Fruit fly (Drosophila melanogaster) whole organism, wandering third instar larva: ENCODE measurements around the gene Hou.

ENCODE experiments used
- CG32264 ChIP-seq: fragments of 200-800 bp; sonication (Bioruptor generic); optimal IDR thresholded peaks from 2 replicates; lab custom pipeline; 2016; ENCODE audit warnings: missing biosample characterization, missing genetic modification characterization
- Hnf4 ChIP-seq: fragments of 200-800 bp; sonication (Bioruptor generic); optimal IDR thresholded peaks from 2 replicates; lab custom pipeline; 2016; ENCODE audit warnings: missing biosample characterization, mild to moderate bottlenecking, missing genetic modification characterization
- Hr78 ChIP-seq: fragments of >200 bp; optimal IDR thresholded peaks from 2 replicates; lab custom pipeline; 2017; ENCODE audit warnings: missing biosample characterization, missing genetic modification characterization
- Myc ChIP-seq: fragments of >200 bp; optimal IDR thresholded peaks from 2 replicates; lab custom pipeline; 2017
- Vsx2 ChIP-seq: fragments of 200-300, 225-300 bp; sonication (Bioruptor generic); optimal IDR thresholded peaks from 2 replicates; lab custom pipeline; 2018; ENCODE audit warnings: missing biosample characterization, missing genetic modification characterization; ENCODE audit not compliant: partially characterized antibody
- brk ChIP-seq: fragments of 200-800 bp; sonication (Bioruptor generic); optimal IDR thresholded peaks from 2 replicates; lab custom pipeline; 2016; ENCODE audit warnings: missing biosample characterization, mild to moderate bottlenecking, missing genetic modification characterization
- dl ChIP-seq, 2 experiments: fragments of 175-275, 200-275 bp in 1 of 2; fragments of 200-275 bp in 1 of 2; sonication (Bioruptor generic); optimal IDR thresholded peaks; lab custom pipeline; 2018; ENCODE audit warnings: mild to moderate bottlenecking in 2 of 2, missing biosample characterization in 2 of 2, missing genetic modification characterization in 2 of 2, moderate library complexity in 2 of 2; ENCODE audit not compliant: partially characterized antibody in 2 of 2, insufficient read depth in 1 of 2
- dsf ChIP-seq: sonication (Bioruptor generic); optimal IDR thresholded peaks from 2 replicates; lab custom pipeline; 2016; ENCODE audit warnings: missing biosample characterization, missing genetic modification characterization, borderline replicate concordance
- ey ChIP-seq: fragments of 200-800 bp; sonication (Bioruptor generic); optimal IDR thresholded peaks from 2 replicates; lab custom pipeline; 2016; ENCODE audit warnings: missing biosample characterization, missing genetic modification characterization
- h ChIP-seq: fragments of 200-800 bp; sonication (Bioruptor generic); optimal IDR thresholded peaks from 3 replicates; lab custom pipeline; 2016; ENCODE audit warnings: missing biosample characterization, mild to moderate bottlenecking, missing genetic modification characterization
- lola ChIP-seq: fragments of >200 bp; optimal IDR thresholded peaks from 2 replicates; lab custom pipeline; 2017; ENCODE audit warnings: missing biosample characterization, missing genetic modification characterization
- pan ChIP-seq: fragments of >200 bp; optimal IDR thresholded peaks from 2 replicates; lab custom pipeline; 2017
- psq ChIP-seq: fragments of 200-800 bp; sonication (Bioruptor generic); optimal IDR thresholded peaks from 3 replicates; lab custom pipeline; 2017; ENCODE audit warnings: missing biosample characterization, mild to moderate bottlenecking, missing genetic modification characterization, moderate library complexity
- tai ChIP-seq: sonication (Bioruptor generic); optimal IDR thresholded peaks from 2 replicates; lab custom pipeline; 2016; ENCODE audit warnings: missing biosample characterization, missing genetic modification characterization

DNA sequence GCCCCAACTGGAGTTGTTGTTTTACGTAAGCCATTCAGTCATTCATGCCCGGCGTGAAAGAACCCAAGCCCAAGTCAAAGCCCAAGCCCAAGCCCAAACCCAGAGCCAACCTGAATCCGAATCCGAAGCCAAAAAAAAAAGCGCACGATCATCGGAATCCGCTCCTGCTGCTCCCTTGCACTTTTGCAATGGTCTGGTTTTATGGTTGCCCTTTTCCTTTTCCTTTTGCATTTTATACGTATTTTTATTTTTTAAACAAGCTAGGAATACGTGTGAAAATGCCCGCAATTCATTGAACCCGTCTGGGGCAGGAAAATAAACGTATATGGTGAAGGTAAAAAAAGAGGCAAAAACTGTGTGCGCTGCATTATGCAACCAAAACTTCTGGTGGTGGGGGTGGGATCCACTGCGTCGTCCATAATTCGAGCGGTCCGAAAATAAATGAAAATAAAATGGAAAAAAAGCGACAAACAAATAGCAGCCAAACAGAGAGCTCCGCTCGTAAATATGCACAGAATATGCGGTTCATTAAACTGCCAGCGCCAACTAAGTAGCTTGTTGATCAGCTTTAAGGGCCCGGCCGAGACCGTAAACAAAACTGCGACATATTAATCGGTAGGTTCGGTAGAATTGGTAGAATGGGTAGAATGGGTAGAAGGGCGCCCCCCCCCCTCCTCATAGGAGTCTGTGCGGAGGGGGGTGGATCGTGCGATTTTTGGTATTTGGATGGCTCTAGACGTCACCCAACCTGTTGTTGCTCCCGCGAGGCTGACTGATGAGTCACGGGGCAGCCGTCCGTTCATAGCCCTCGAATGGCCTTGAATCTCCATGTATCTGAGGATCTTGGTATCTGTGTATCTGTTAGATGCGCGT is 49.3 kb upstream of the Hou start:
- TF ChIP-seq Hr78, result no peak
- no peak for TF ChIP-seq h (GFP tag; lab: Kevin White, UChicago)
- no peak for TF ChIP-seq brk (GFP tag; lab: Kevin White, UChicago)
- no peak for TF ChIP-seq dsf (GFP tag; lab: Kevin White, UChicago)
- TF ChIP-seq lola (GFP tag; lab: Kevin White, UChicago), result no peak
- no peak for TF ChIP-seq pan (lab: Kevin White, UChicago)
- TF ChIP-seq ey, result no peak
- no peak for TF ChIP-seq Myc (lab: Kevin White, UChicago)
- TF ChIP-seq Hnf4, result no peak
- TF ChIP-seq psq, result no peak
- no peak for TF ChIP-seq tai (GFP tag; lab: Kevin White, UChicago)
- TF ChIP-seq dl (GFP tag; optimal IDR thresholded peaks at IDR 0.05; lab: Kevin White, UChicago; ENCODE audit: insufficient read depth in 1 of 2, partially characterized antibody in 2 of 2), result no peak
- no peak for TF ChIP-seq CG32264 (GFP tag; lab: Kevin White, UChicago)
- no peak for TF ChIP-seq Vsx2 (GFP tag; lab: Kevin White, UChicago)
